Worm (Caenorhabditis elegans) whole organism, L1 larva: ENCODE measurements around the gene fbxc-12.

Experiments used
- C04F5.9 ChIP-seq: sonication (generic microtip); optimal IDR thresholded peaks from 2 replicates; lab custom pipeline; 2016; ENCODE audit warnings: missing genetic modification characterization, missing compliant biosample characterization
- C16A3.4 ChIP-seq: fragments of 150-350 bp; optimal IDR thresholded peaks from 2 replicates; lab custom pipeline; 2014; ENCODE audit warnings: missing biosample characterization, missing genetic modification characterization
- C34B4.2 ChIP-seq: sonication (generic microtip); optimal IDR thresholded peaks from 2 replicates; lab custom pipeline; 2017; ENCODE audit warnings: mild to moderate bottlenecking, missing genetic modification characterization, missing compliant biosample characterization
- Y116A8C.19 ChIP-seq: sonication (generic microtip); optimal IDR thresholded peaks from 2 replicates; lab custom pipeline; 2016; ENCODE audit warnings: missing compliant biosample characterization, missing genetic modification characterization, borderline replicate concordance
- ama-1 ChIP-seq: fragments of 150-350 bp; optimal IDR thresholded peaks from 2 replicates; lab custom pipeline; 2014
- blmp-1 ChIP-seq: fragments of 150-350 bp; optimal IDR thresholded peaks from 2 replicates; lab custom pipeline; 2014; ENCODE audit warnings: missing biosample characterization, missing genetic modification characterization
- ceh-63 ChIP-seq: fragments of 200-800 bp; sonication (Bioruptor generic); optimal IDR thresholded peaks from 2 replicates; lab custom pipeline; 2018; ENCODE audit warnings: mild to moderate bottlenecking, missing genetic modification characterization, missing compliant biosample characterization
- ceh-8 ChIP-seq: fragments of 200-800 bp; sonication (Bioruptor generic); optimal IDR thresholded peaks from 2 replicates; lab custom pipeline; 2018; ENCODE audit warnings: mild to moderate bottlenecking, missing genetic modification characterization, moderate library complexity, missing compliant biosample characterization
- ceh-88 ChIP-seq: fragments of 200-800 bp; sonication (Bioruptor generic); IDR thresholded peaks from 2 replicates; pipeline ENCODE4 v1.3.6; 2022; ENCODE audit warnings: missing genetic modification characterization, missing compliant biosample characterization
- ceh-90 ChIP-seq: sonication (generic microtip); optimal IDR thresholded peaks from 2 replicates; lab custom pipeline; 2016; ENCODE audit warnings: missing genetic modification characterization, missing compliant biosample characterization
- dsc-1 ChIP-seq: sonication (generic microtip); optimal IDR thresholded peaks from 2 replicates; lab custom pipeline; 2016; ENCODE audit warnings: mild to moderate bottlenecking, missing genetic modification characterization, missing compliant biosample characterization
- efl-1 ChIP-seq, 4 experiments: fragments of 150-350 bp; optimal IDR thresholded peaks in 3 of 4; peaks in 1 of 4; 1 replicate in 1 of 4; 2 replicates in 3 of 4; lab custom pipeline; 2014; ENCODE audit warnings: missing biosample characterization in 2 of 4, missing genetic modification characterization in 2 of 4, missing genetic modification reagents in 2 of 4
- efl-3 ChIP-seq: fragments of 200-800 bp; sonication (Bioruptor generic); optimal IDR thresholded peaks from 2 replicates; lab custom pipeline; 2018; ENCODE audit warnings: mild to moderate bottlenecking, missing genetic modification characterization, missing compliant biosample characterization
- elt-2 ChIP-seq: sonication (generic microtip); optimal IDR thresholded peaks from 2 replicates; lab custom pipeline; 2016; ENCODE audit warnings: missing genetic modification characterization, mild to moderate bottlenecking, inconsistent platforms, missing compliant biosample characterization, missing genetic modification reagents
- elt-3 ChIP-seq, 6 experiments: fragments of 150-350 bp in 1 of 6; sonication (generic microtip); optimal IDR thresholded peaks; 2 replicates each; lab custom pipeline; 2017 to 2018; ENCODE audit warnings: missing biosample characterization in 6 of 6, missing genetic modification characterization in 6 of 6, inconsistent platforms in 1 of 6
- ets-5 ChIP-seq: fragments of 200-800 bp; sonication (Bioruptor generic); IDR thresholded peaks from 2 replicates; pipeline ENCODE4 v1.3.6; 2022; ENCODE audit warnings: missing genetic modification characterization, missing compliant biosample characterization
- fkh-10 ChIP-seq: sonication (generic microtip); optimal IDR thresholded peaks from 2 replicates; lab custom pipeline; 2017; ENCODE audit warnings: missing biosample characterization, missing genetic modification reagents, missing genetic modification characterization
- fkh-4 ChIP-seq: sonication (generic microtip); optimal IDR thresholded peaks from 2 replicates; lab custom pipeline; 2016; ENCODE audit warnings: missing compliant biosample characterization, missing genetic modification characterization, borderline replicate concordance
- fkh-8 ChIP-seq: sonication (generic microtip); optimal IDR thresholded peaks from 2 replicates; lab custom pipeline; 2016; ENCODE audit warnings: mild to moderate bottlenecking, missing genetic modification characterization, missing compliant biosample characterization
- fos-1 ChIP-seq: fragments of 150-350 bp; optimal IDR thresholded peaks from 2 replicates; lab custom pipeline; 2014; ENCODE audit warnings: missing biosample characterization, missing genetic modification characterization
- grh-1 ChIP-seq: fragments of 200-800 bp; sonication (Bioruptor generic); IDR thresholded peaks from 2 replicates; pipeline ENCODE4 v1.3.6; 2022; ENCODE audit warnings: missing genetic modification reagents, missing genetic modification characterization, missing compliant biosample characterization
- hlh-4 ChIP-seq: sonication (generic microtip); optimal IDR thresholded peaks from 2 replicates; lab custom pipeline; 2016; ENCODE audit warnings: mild to moderate bottlenecking, missing genetic modification characterization, missing compliant biosample characterization
- isw-1 ChIP-seq: fragments of 200-800 bp; sonication (Bioruptor generic); IDR thresholded peaks from 2 replicates; pipeline ENCODE4 v1.3.6; 2022; ENCODE audit warnings: missing genetic modification characterization, missing compliant biosample characterization
- lin-13 ChIP-seq: fragments of 150-350 bp; optimal IDR thresholded peaks from 2 replicates; lab custom pipeline; 2014; ENCODE audit warnings: missing biosample characterization, missing genetic modification reagents, missing genetic modification characterization
- lin-15B ChIP-seq: fragments of 150-350 bp; sonication (generic microtip); optimal IDR thresholded peaks from 3 replicates; lab custom pipeline; 2014; ENCODE audit warnings: missing biosample characterization, missing genetic modification characterization
- lin-35 ChIP-seq, 2 experiments: fragments of 150-350 bp; optimal IDR thresholded peaks; 2 replicates each; lab custom pipeline; 2014; ENCODE audit warnings: missing biosample characterization in 2 of 2, missing genetic modification characterization in 2 of 2, missing genetic modification reagents in 2 of 2
- mep-1 ChIP-seq: fragments of 150-350 bp; optimal IDR thresholded peaks from 2 replicates; lab custom pipeline; 2014; ENCODE audit warnings: missing biosample characterization, missing genetic modification characterization
- nhr-19 ChIP-seq: fragments of 200-800 bp; sonication (Bioruptor generic); conservative IDR thresholded peaks from 2 replicates; pipeline ENCODE4 v1.3.6; 2022; ENCODE audit warnings: missing genetic modification characterization, missing compliant biosample characterization
- nhr-237 ChIP-seq: fragments of 150-350 bp; optimal IDR thresholded peaks from 2 replicates; lab custom pipeline; 2014; ENCODE audit warnings: missing biosample characterization, missing genetic modification characterization
- nhr-71 ChIP-seq: sonication (generic microtip); optimal IDR thresholded peaks from 2 replicates; lab custom pipeline; 2016; ENCODE audit warnings: mild to moderate bottlenecking, missing genetic modification characterization, moderate library complexity, missing compliant biosample characterization
- nhr-77 ChIP-seq: fragments of 150-350 bp; optimal IDR thresholded peaks from 2 replicates; lab custom pipeline; 2014; ENCODE audit warnings: missing biosample characterization, missing genetic modification characterization
- nhr-85 ChIP-seq: sonication (generic microtip); peaks from one replicate; lab custom pipeline; 2016; ENCODE audit warnings: missing genetic modification characterization, inconsistent platforms, missing compliant biosample characterization
- pag-3 ChIP-seq: sonication (generic microtip); optimal IDR thresholded peaks from 2 replicates; lab custom pipeline; 2017; ENCODE audit warnings: missing genetic modification characterization, mild to moderate bottlenecking, missing compliant biosample characterization, antibody characterized with exemption, borderline replicate concordance; ENCODE audit not compliant: insufficient read depth
- pax-3 ChIP-seq: fragments of 200-800 bp; sonication (Bioruptor generic); optimal IDR thresholded peaks from 2 replicates; lab custom pipeline; 2018; ENCODE audit warnings: mild to moderate bottlenecking, missing genetic modification characterization, moderate library complexity, missing compliant biosample characterization
- rnt-1 ChIP-seq: sonication (generic microtip); optimal IDR thresholded peaks from 2 replicates; lab custom pipeline; 2016; ENCODE audit warnings: mild to moderate bottlenecking, missing genetic modification characterization, moderate library complexity, missing compliant biosample characterization
- skn-1 ChIP-seq: fragments of 150-350 bp; optimal IDR thresholded peaks from 2 replicates; lab custom pipeline; 2014; ENCODE audit warnings: missing biosample characterization, missing genetic modification characterization
- sox-4 ChIP-seq: sonication (generic microtip); optimal IDR thresholded peaks from 2 replicates; lab custom pipeline; 2016; ENCODE audit warnings: missing genetic modification characterization, missing compliant biosample characterization
- sptf-1 ChIP-seq: fragments of 150-350 bp; optimal IDR thresholded peaks from 2 replicates; lab custom pipeline; 2014; ENCODE audit warnings: missing biosample characterization, missing genetic modification characterization
- tlp-1 ChIP-seq: fragments of 150-350 bp; optimal IDR thresholded peaks from 2 replicates; lab custom pipeline; 2014; ENCODE audit warnings: missing biosample characterization, missing genetic modification characterization
- unc-62 ChIP-seq: fragments of 150-350 bp; optimal IDR thresholded peaks from 2 replicates; lab custom pipeline; 2014; ENCODE audit warnings: missing biosample characterization, missing genetic modification reagents, missing genetic modification characterization
- xbp-1 ChIP-seq: sonication (generic microtip); optimal IDR thresholded peaks from 2 replicates; lab custom pipeline; 2016; ENCODE audit warnings: missing genetic modification characterization, missing compliant biosample characterization
- zag-1 ChIP-seq: fragments of 150-350 bp; optimal IDR thresholded peaks from 2 replicates; lab custom pipeline; 2014; ENCODE audit warnings: missing biosample characterization, missing genetic modification characterization
- ztf-11 ChIP-seq, 2 experiments: sonication (generic microtip); optimal IDR thresholded peaks; 2 replicates each; lab custom pipeline; 2016 to 2017; ENCODE audit warnings: missing genetic modification characterization in 2 of 2, missing biosample characterization in 1 of 2, missing compliant biosample characterization in 1 of 2
- ztf-4 ChIP-seq: fragments of 150-350 bp; optimal IDR thresholded peaks from 2 replicates; lab custom pipeline; 2014; ENCODE audit warnings: missing biosample characterization, missing genetic modification characterization

The fbxc-12 gene

DNA sequence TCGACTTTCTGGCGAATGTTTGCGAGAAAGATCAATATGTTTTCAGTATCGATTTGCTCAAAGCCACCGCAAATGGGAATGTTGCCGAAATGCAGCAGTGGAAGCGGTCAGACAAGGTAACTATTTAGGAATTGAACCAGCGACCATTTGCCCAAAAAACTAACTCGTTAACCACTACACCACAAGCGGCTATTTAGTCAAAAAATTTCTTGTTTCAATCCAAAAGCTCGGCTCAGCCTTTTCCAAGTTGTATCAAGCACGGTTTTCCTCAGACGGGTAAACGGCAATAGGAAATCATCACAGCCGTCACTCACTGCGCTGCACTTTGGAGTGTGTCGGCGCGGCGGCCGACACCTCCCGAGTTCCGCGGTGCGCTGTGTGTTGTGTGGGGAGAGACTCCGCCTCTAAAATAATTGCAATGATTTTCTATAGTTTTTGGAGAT, 38.2 kb upstream of the fbxc-12 start (continued):
- TF ChIP-seq rnt-1 (tag; lab: Kevin White, UChicago) (peak; percentile 89), ceh-8 (GFP tag; lab: Kevin White, UChicago) (peak; percentile 15), fkh-8 (tag; lab: Kevin White, UChicago) (peak; percentile 29), nhr-19 (peak; percentile 84), efl-3 (GFP tag; lab: Kevin White, UChicago) (peak; percentile 48), ceh-63 (GFP tag; lab: Kevin White, UChicago) (no peak), fkh-10 (GFP tag; lab: Kevin White, UChicago) (no peak), nhr-85 (tag; lab: Kevin White, UChicago) (peak; percentile 89), dsc-1 (tag; lab: Kevin White, UChicago) (peak; percentile 80), ets-5 (GFP tag; lab: Robert Waterston, UW) (no peak), ceh-88 (GFP tag; lab: Robert Waterston, UW) (peak; percentile 51), blmp-1 (tag; lab: Kevin White, UChicago) (peak; percentile 7), elt-3 (tag; optimal IDR thresholded peaks at IDR 0.05; lab: Kevin White, UChicago) (peak in 3 of 6 experiments; percentile 61 to 69 (median 67)), sox-4 (tag; lab: Kevin White, UChicago) (no peak), isw-1 (GFP tag; lab: Robert Waterston, UW) (no peak), nhr-77 (tag; lab: Kevin White, UChicago) (peak; percentile 91), pax-3 (tag; lab: Kevin White, UChicago) (peak; percentile 39), Y116A8C.19 (tag; lab: Kevin White, UChicago) (no peak), fkh-4 (tag; lab: Kevin White, UChicago) (no peak), ztf-11 (tag; optimal IDR thresholded peaks at IDR 0.05; lab: Kevin White, UChicago) (peak in 1 of 2 experiments; percentile 44), mep-1 (tag; lab: Kevin White, UChicago) (peak; percentile 78), grh-1 (GFP tag; lab: Robert Waterston, UW) (peak; percentile 76), lin-13 (GFP tag; lab: Kevin White, UChicago) (peak; percentile 84), xbp-1 (peak; percentile 64), fos-1 (tag; lab: Kevin White, UChicago) (peak; percentile 73), nhr-237 (no peak), sptf-1 (tag; lab: Kevin White, UChicago) (no peak), C04F5.9 (peak; percentile 29), nhr-71 (tag; lab: Kevin White, UChicago) (peak; percentile 90), lin-15B (tag; lab: Kevin White, UChicago) (peak; percentile 52), skn-1 (peak; percentile 41), lin-35 (GFP tag; optimal IDR thresholded peaks at IDR 0.05; lab: Kevin White, UChicago) (peak; percentile 74 to 84), ztf-4 (peak; percentile 19)
- TF ChIP-seq, all 84 proteins: peak for 51

DNA sequence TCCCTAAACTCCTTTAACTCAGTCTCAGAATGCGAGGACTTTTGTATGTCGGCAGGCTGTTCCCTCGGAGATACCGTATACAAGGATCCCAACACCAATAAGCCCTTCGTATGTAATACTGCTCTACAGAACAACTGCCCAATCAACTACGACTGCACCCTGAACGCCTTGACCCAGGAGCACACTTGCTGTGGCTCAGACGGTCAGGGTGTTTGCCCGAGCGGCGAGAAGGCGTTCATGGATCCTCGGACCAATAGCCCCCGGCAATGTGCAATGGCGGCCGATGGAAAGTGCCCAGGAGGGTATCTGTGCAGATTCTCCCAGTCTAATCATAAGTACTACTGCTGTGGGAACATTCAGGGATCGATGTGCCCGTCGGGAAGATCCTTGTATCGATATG, 36.3 kb upstream of the fbxc-12 start:
- TF ChIP-seq lin-35 (GFP tag; optimal IDR thresholded peaks at IDR 0.05; lab: Kevin White, UChicago) (no peak), unc-62 (no peak)

- TF ChIP-seq pag-3 (no peak), ama-1 (lab: Kevin White, UChicago) (no peak), C04F5.9 (no peak), tlp-1 (tag; lab: Kevin White, UChicago) (no peak), lin-13 (GFP tag; lab: Kevin White, UChicago) (no peak), zag-1 (tag; lab: Kevin White, UChicago) (no peak), sox-4 (tag; lab: Kevin White, UChicago) (no peak), hlh-4 (tag; lab: Kevin White, UChicago) (no peak), ceh-90 (tag; lab: Kevin White, UChicago) (no peak), lin-15B (tag; lab: Kevin White, UChicago) (no peak), nhr-71 (tag; lab: Kevin White, UChicago) (no peak), elt-2 (no peak), C34B4.2 (tag; lab: Kevin White, UChicago) (no peak), efl-1 (optimal IDR thresholded peaks at IDR 0.05; lab: Kevin White, UChicago) (no peak), efl-1 (GFP tag; optimal IDR thresholded peaks at IDR 0.05 in 1 of 2; lab: Kevin White, UChicago) (peak in 1 of 2 experiments; percentile 28), fos-1 (tag; lab: Kevin White, UChicago) (no peak), C16A3.4 (tag; lab: Kevin White, UChicago) (no peak), nhr-85 (tag; lab: Kevin White, UChicago) (peak; percentile 11)
Observed at ce11 chrIV:873174-873788, 31.8 kb upstream of the fbxc-12 start.
